Worm (Caenorhabditis elegans): ENCODE measurements around the gene gly-10.

The gly-10 gene

ce11 chrIV:13783237-13784012, 4.5 kb downstream of the gly-10 start, which contains the start of gene iscu-1 (continued):
- TF ChIP-seq F16B12.6 (tag; optimal IDR thresholded peaks at IDR 0.05), result peak; percentile 33
- TF ChIP-seq nhr-90 (tag; optimal IDR thresholded peaks at IDR 0.05; ENCODE audit: poor library complexity), result peak; percentile 22
- TF ChIP-seq sptf-1 (tag; optimal IDR thresholded peaks at IDR 0.05), result no peak
- TF ChIP-seq ceh-90 (tag; optimal IDR thresholded peaks at IDR 0.05), result peak; percentile 72
- TF ChIP-seq lin-35 (GFP tag; optimal IDR thresholded peaks at IDR 0.05), result peak; percentile 40 to 59
- TF ChIP-seq dpl-1 (GFP tag; optimal IDR thresholded peaks at IDR 0.05), result peak; percentile 21 to 59 (median 49)
- peak; percentile 41 for TF ChIP-seq tbx-2 (tag; optimal IDR thresholded peaks at IDR 0.05)
- peak in 1 of 3 experiments; percentile 38 for TF ChIP-seq ceh-82 (tag; optimal IDR thresholded peaks at IDR 0.05)
- peak; percentile 76 for TF ChIP-seq rnt-1 (tag; optimal IDR thresholded peaks at IDR 0.05)
- peak; percentile 44 for TF ChIP-seq fkh-4 (tag; optimal IDR thresholded peaks at IDR 0.05; ENCODE audit: borderline replicate concordance)
- no peak for TF ChIP-seq egl-27 (tag; optimal IDR thresholded peaks at IDR 0.05)
- TF ChIP-seq fos-1 (tag; optimal IDR thresholded peaks at IDR 0.05), result no peak
- TF ChIP-seq mdl-1 (tag; optimal IDR thresholded peaks at IDR 0.05), result peak in 1 of 2 experiments; percentile 1
- peak; percentile 48 for TF ChIP-seq mep-1 (tag; optimal IDR thresholded peaks at IDR 0.05)
- TF ChIP-seq snu-23 (GFP tag; optimal IDR thresholded peaks at IDR 0.05), result peak; percentile 59
- peak; percentile 27 for TF ChIP-seq elt-2 (tag; optimal IDR thresholded peaks at IDR 0.05)
- no peak for TF ChIP-seq hlh-17 (GFP tag; optimal IDR thresholded peaks at IDR 0.05; ENCODE audit: borderline replicate concordance)
- peak; percentile 57 for TF ChIP-seq nhr-71 (tag; optimal IDR thresholded peaks at IDR 0.05)
- no peak for TF ChIP-seq Y116A8C.19 (tag; optimal IDR thresholded peaks at IDR 0.05; ENCODE audit: borderline replicate concordance)
- peak; percentile 64 for TF ChIP-seq lin-14 (GFP tag; optimal IDR thresholded peaks at IDR 0.05)

ce11 chrIV:13784774-13785173, 5.9 kb downstream of the gly-10 start:
- TF ChIP-seq vab-15 (tag; optimal IDR thresholded peaks at IDR 0.05) (no peak), unc-30 (tag; optimal IDR thresholded peaks at IDR 0.05) (no peak), lin-35 (GFP tag; optimal IDR thresholded peaks at IDR 0.05) (peak in 1 of 2 experiments; percentile 1), nhr-90 (tag; optimal IDR thresholded peaks at IDR 0.05; ENCODE audit: poor library complexity) (peak; percentile 9), nhr-85 (tag) (peak; percentile 57), elt-2 (tag; optimal IDR thresholded peaks at IDR 0.05) (peak; percentile 10), ceh-90 (tag; optimal IDR thresholded peaks at IDR 0.05) (no peak)

- no peak for TF ChIP-seq nhr-28 (tag; optimal IDR thresholded peaks at IDR 0.05)
- TF ChIP-seq mab-9 (GFP tag; IDR thresholded peaks at IDR 0.05), result no peak
- no peak for TF ChIP-seq lin-35 (GFP tag; optimal IDR thresholded peaks at IDR 0.05)
- no peak for TF ChIP-seq nhr-85 (tag)
Observed at ce11 chrIV:13785545-13785944, 6.6 kb downstream of the gly-10 start, which contains the start of gene lact-9. Gene lact-9 (minus strand): TSS chrIV:13785645.

- TF ChIP-seq fos-1 (tag; optimal IDR thresholded peaks at IDR 0.05), result no peak
- TF ChIP-seq lin-14 (GFP tag; optimal IDR thresholded peaks at IDR 0.05), result peak; percentile 17
- no peak for TF ChIP-seq alr-1 (tag; optimal IDR thresholded peaks at IDR 0.05; ENCODE audit: borderline replicate concordance)
- no peak for TF ChIP-seq unc-130 (tag; optimal IDR thresholded peaks at IDR 0.05)
- TF ChIP-seq nhr-71 (tag; optimal IDR thresholded peaks at IDR 0.05), result no peak
- no peak for TF ChIP-seq ceh-8 (GFP tag; optimal IDR thresholded peaks at IDR 0.05)
- no peak for TF ChIP-seq nhr-90 (tag; optimal IDR thresholded peaks at IDR 0.05; ENCODE audit: poor library complexity)
- TF ChIP-seq dpl-1 (GFP tag; optimal IDR thresholded peaks at IDR 0.05), result peak in 1 of 3 experiments; percentile 12
- no peak for TF ChIP-seq dsc-1 (tag; optimal IDR thresholded peaks at IDR 0.05)
- TF ChIP-seq lsy-2 (tag; optimal IDR thresholded peaks at IDR 0.05), result peak in 1 of 2 experiments; percentile 28
- no peak for TF ChIP-seq unc-62 (GFP tag; optimal IDR thresholded peaks at IDR 0.05)
Observed at ce11 chrIV:13786690-13787089, 7.8 kb downstream of the gly-10 start, which contains the start of gene icap-1. Gene icap-1 (minus strand): TSS chrIV:13786961.
